Worm (Caenorhabditis elegans) whole organism, young adult: ENCODE data around the gene pptr-1.

Source experiments
- B0336.3 ChIP-seq: fragments of 200-800 bp; sonication (Bioruptor generic); IDR thresholded peaks from 2 replicates; pipeline ENCODE4 v1.3.6; 2022; ENCODE audit warnings: missing genetic modification characterization, missing compliant biosample characterization
- C17E4.6 ChIP-seq: fragments of 200-800 bp; sonication (Bioruptor generic); IDR thresholded peaks from 2 replicates; pipeline ENCODE4 v1.3.6; 2022; ENCODE audit warnings: missing genetic modification reagents, missing genetic modification characterization, missing compliant biosample characterization
- F10E7.11 ChIP-seq: sonication (generic microtip); optimal IDR thresholded peaks from 2 replicates; lab custom pipeline; 2017; ENCODE audit warnings: mild to moderate bottlenecking, missing genetic modification characterization, moderate library complexity, missing compliant biosample characterization
- F23B12.7 ChIP-seq: sonication (generic microtip); optimal IDR thresholded peaks from 2 replicates; lab custom pipeline; 2017; ENCODE audit warnings: missing genetic modification characterization, mild to moderate bottlenecking, missing compliant biosample characterization, antibody characterized with exemption, moderate library complexity; ENCODE audit not compliant: insufficient read depth
- F39B2.1 ChIP-seq: fragments of 200-800 bp; sonication (Bioruptor generic); IDR thresholded peaks from 2 replicates; pipeline ENCODE4 v1.3.6; 2022; ENCODE audit warnings: missing genetic modification reagents, missing genetic modification characterization, missing compliant biosample characterization
- F52B5.7 ChIP-seq: sonication (generic microtip); optimal IDR thresholded peaks from 2 replicates; lab custom pipeline; 2016; ENCODE audit warnings: mild to moderate bottlenecking, missing genetic modification characterization, missing compliant biosample characterization
- F57C9.4 ChIP-seq: sonication (generic microtip); optimal IDR thresholded peaks from 2 replicates; lab custom pipeline; 2017; ENCODE audit warnings: mild to moderate bottlenecking, missing genetic modification characterization, missing compliant biosample characterization
- K11D2.4 ChIP-seq: fragments of 200-800 bp; sonication (Bioruptor generic); IDR thresholded peaks from 2 replicates; pipeline ENCODE4 v1.3.6; 2022; ENCODE audit warnings: missing genetic modification reagents, missing genetic modification characterization, missing compliant biosample characterization
- K12H6.12 ChIP-seq: fragments of 200-800 bp; sonication (Bioruptor generic); optimal IDR thresholded peaks from 2 replicates; lab custom pipeline; 2018; ENCODE audit warnings: mild to moderate bottlenecking, missing genetic modification characterization, missing compliant biosample characterization
- Y79H2A.3 ChIP-seq: fragments of 200-800 bp; sonication (Bioruptor generic); conservative IDR thresholded peaks from 2 replicates; pipeline ENCODE4 v1.3.6; 2022; ENCODE audit warnings: missing genetic modification reagents, missing genetic modification characterization, missing compliant biosample characterization
- Y95B8A.8 ChIP-seq: fragments of 200-800 bp; sonication (Bioruptor generic); IDR thresholded peaks from 2 replicates; pipeline ENCODE4 v1.3.6; 2022; ENCODE audit warnings: missing genetic modification reagents, missing genetic modification characterization, missing compliant biosample characterization
- akir-1 ChIP-seq: fragments of 200-800 bp; sonication (Bioruptor generic); optimal IDR thresholded peaks from 2 replicates; lab custom pipeline; 2018; ENCODE audit warnings: mild to moderate bottlenecking, missing genetic modification characterization, moderate library complexity, missing compliant biosample characterization
- aptf-2 ChIP-seq: fragments of 200-800 bp; sonication (Bioruptor generic); conservative IDR thresholded peaks from 2 replicates; pipeline ENCODE4 v1.3.6; 2022; ENCODE audit warnings: missing genetic modification reagents, missing genetic modification characterization, missing compliant biosample characterization
- atf-7 ChIP-seq: sonication (generic microtip); optimal IDR thresholded peaks from 2 replicates; lab custom pipeline; 2017; ENCODE audit warnings: mild to moderate bottlenecking, missing genetic modification characterization, missing compliant biosample characterization
- attf-5 ChIP-seq: fragments of 200-800 bp; sonication (Bioruptor generic); optimal IDR thresholded peaks from 2 replicates; lab custom pipeline; 2018; ENCODE audit warnings: mild to moderate bottlenecking, missing genetic modification characterization, missing compliant biosample characterization
- bed-1 ChIP-seq: fragments of 200-800 bp; sonication (Bioruptor generic); IDR thresholded peaks from 2 replicates; pipeline ENCODE4 v1.3.6; 2022; ENCODE audit warnings: missing genetic modification reagents, missing genetic modification characterization, missing compliant biosample characterization
- cebp-1 ChIP-seq, 2 experiments: fragments of 200-800 bp in 1 of 2; sonication (Bioruptor generic) in 1 of 2; sonication (generic microtip) in 1 of 2; IDR thresholded peaks in 1 of 2; optimal IDR thresholded peaks in 1 of 2; 2 replicates each; pipeline versions ENCODE4 v1.3.6 to Lab custom; 2017 to 2022; ENCODE audit warnings: missing compliant biosample characterization in 2 of 2, missing genetic modification characterization in 2 of 2, mild to moderate bottlenecking in 1 of 2, missing genetic modification reagents in 1 of 2, moderate library complexity in 1 of 2
- ceh-58 ChIP-seq: fragments of 200-800 bp; sonication (Bioruptor generic); IDR thresholded peaks from 2 replicates; pipeline ENCODE4 v1.3.6; 2022; ENCODE audit warnings: missing genetic modification characterization, missing compliant biosample characterization
- chd-7 ChIP-seq: sonication (generic microtip); optimal IDR thresholded peaks from 2 replicates; lab custom pipeline; 2016; ENCODE audit warnings: mild to moderate bottlenecking, missing genetic modification characterization, moderate library complexity, missing compliant biosample characterization
- die-1 ChIP-seq: sonication (generic microtip); optimal IDR thresholded peaks from 2 replicates; lab custom pipeline; 2016; ENCODE audit warnings: missing genotype, mild to moderate bottlenecking, missing genetic modification characterization, missing compliant biosample characterization
- dox-1 ChIP-seq: fragments of 200-800 bp; sonication (Bioruptor generic); IDR thresholded peaks from 2 replicates; pipeline ENCODE4 v1.3.6; 2022; ENCODE audit warnings: missing genetic modification reagents, missing genetic modification characterization, missing compliant biosample characterization
- dpff-1 ChIP-seq: sonication (generic microtip); optimal IDR thresholded peaks from 2 replicates; lab custom pipeline; 2017; ENCODE audit warnings: mild to moderate bottlenecking, missing genetic modification characterization, missing compliant biosample characterization
- dpl-1 ChIP-seq: fragments of 150-350 bp; optimal IDR thresholded peaks from 2 replicates; lab custom pipeline; 2014; ENCODE audit warnings: missing biosample characterization, missing genetic modification reagents, missing genetic modification characterization
- efl-1 ChIP-seq: fragments of 150-350 bp; optimal IDR thresholded peaks from 2 replicates; lab custom pipeline; 2014; ENCODE audit warnings: missing biosample characterization, missing genetic modification reagents, missing genetic modification characterization
- egl-44 ChIP-seq: fragments of 200-800 bp; sonication (Bioruptor generic); IDR thresholded peaks from 2 replicates; pipeline ENCODE4 v1.3.6; 2022; ENCODE audit warnings: missing genetic modification reagents, missing genetic modification characterization, missing compliant biosample characterization
- egrh-3 ChIP-seq: fragments of 200-800 bp; sonication (Bioruptor generic); IDR thresholded peaks from 2 replicates; pipeline ENCODE4 v1.3.6; 2022; ENCODE audit warnings: missing genetic modification reagents, missing genetic modification characterization, missing compliant biosample characterization
- ekl-4 ChIP-seq: fragments of 200-800 bp; sonication (Bioruptor generic); IDR thresholded peaks from 2 replicates; pipeline ENCODE4 v1.3.6; 2022; ENCODE audit warnings: missing genetic modification reagents, missing genetic modification characterization, missing compliant biosample characterization
- gei-17 ChIP-seq: fragments of 200-800 bp; sonication (Bioruptor generic); optimal IDR thresholded peaks from 2 replicates; lab custom pipeline; 2018; ENCODE audit warnings: mild to moderate bottlenecking, missing genetic modification characterization, missing compliant biosample characterization
- lsl-1 ChIP-seq: fragments of 200-800 bp; sonication (Bioruptor generic); optimal IDR thresholded peaks from 2 replicates; lab custom pipeline; 2018; ENCODE audit warnings: mild to moderate bottlenecking, missing genetic modification characterization, moderate library complexity, missing compliant biosample characterization
- madf-10 ChIP-seq: sonication (generic microtip); optimal IDR thresholded peaks from 2 replicates; lab custom pipeline; 2016; ENCODE audit warnings: mild to moderate bottlenecking, missing genetic modification characterization, missing compliant biosample characterization
- madf-3 ChIP-seq: fragments of 200-800 bp; sonication (Bioruptor generic); IDR thresholded peaks from 2 replicates; pipeline ENCODE4 v1.3.6; 2022; ENCODE audit warnings: missing genetic modification reagents, missing genetic modification characterization, missing compliant biosample characterization
- madf-8 ChIP-seq: fragments of 200-800 bp; sonication (Bioruptor generic); conservative IDR thresholded peaks from 2 replicates; pipeline ENCODE4 v1.3.6; 2022; ENCODE audit warnings: missing genetic modification reagents, missing genetic modification characterization, missing compliant biosample characterization
- mel-28 ChIP-seq: sonication (generic microtip); optimal IDR thresholded peaks from 2 replicates; lab custom pipeline; 2016; ENCODE audit warnings: borderline replicate concordance, mild to moderate bottlenecking, missing genetic modification characterization, missing compliant biosample characterization
- nfya-2 ChIP-seq: fragments of 200-800 bp; sonication (Bioruptor generic); IDR thresholded peaks from 2 replicates; pipeline ENCODE4 v1.3.6; 2022; ENCODE audit warnings: missing genetic modification reagents, missing genetic modification characterization, missing compliant biosample characterization
- nhr-27 ChIP-seq: fragments of 200-800 bp; sonication (Bioruptor generic); optimal IDR thresholded peaks from 2 replicates; lab custom pipeline; 2018; ENCODE audit warnings: mild to moderate bottlenecking, missing genetic modification characterization, moderate library complexity, missing compliant biosample characterization
- pbrm-1 ChIP-seq: fragments of 200-800 bp; sonication (Bioruptor generic); IDR thresholded peaks from 2 replicates; pipeline ENCODE4 v1.3.6; 2022; ENCODE audit warnings: missing genetic modification reagents, missing genetic modification characterization, missing compliant biosample characterization
- rcor-1 ChIP-seq: fragments of 200-800 bp; sonication (Bioruptor generic); IDR thresholded peaks from 2 replicates; pipeline ENCODE4 v1.3.6; 2022; ENCODE audit warnings: missing genetic modification reagents, missing genetic modification characterization, missing compliant biosample characterization
- sea-2 ChIP-seq: fragments of 200-800 bp; sonication (Bioruptor generic); IDR thresholded peaks from 2 replicates; pipeline ENCODE4 v1.3.6; 2022; ENCODE audit warnings: missing genetic modification characterization, missing compliant biosample characterization
- snpc-3.4 ChIP-seq: sonication (generic microtip); optimal IDR thresholded peaks from 2 replicates; lab custom pipeline; 2017; ENCODE audit warnings: missing genetic modification characterization, mild to moderate bottlenecking, missing compliant biosample characterization, antibody characterized with exemption, moderate library complexity, missing genotype, missing genetic modification reagents
- snpc-4 ChIP-seq, 5 experiments: fragments of 150-350 bp in 1 of 5; sonication (generic microtip) in 4 of 5; optimal IDR thresholded peaks; 2 replicates each; lab custom pipeline; 2014 to 2018; ENCODE audit warnings: missing genetic modification characterization in 5 of 5, missing biosample characterization in 3 of 5, antibody characterized with exemption in 2 of 5, mild to moderate bottlenecking in 2 of 5, missing compliant biosample characterization in 2 of 5, missing genotype in 2 of 5, moderate library complexity in 2 of 5, missing genetic modification reagents in 1 of 5
- somi-1 ChIP-seq: fragments of 200-800 bp; sonication (Bioruptor generic); optimal IDR thresholded peaks from 2 replicates; lab custom pipeline; 2018; ENCODE audit warnings: mild to moderate bottlenecking, missing genetic modification characterization, missing compliant biosample characterization
- tbp1 ChIP-seq: fragments of 200-800 bp; sonication (Bioruptor generic); optimal IDR thresholded peaks from 2 replicates; lab custom pipeline; 2018; ENCODE audit warnings: mild to moderate bottlenecking, missing genetic modification characterization, missing compliant biosample characterization
- unc-130 ChIP-seq: sonication (generic microtip); optimal IDR thresholded peaks from 2 replicates; lab custom pipeline; 2016; ENCODE audit warnings: missing genetic modification reagents, missing genetic modification characterization, missing compliant biosample characterization
- zfh-2 ChIP-seq: fragments of 200-800 bp; sonication (Bioruptor generic); conservative IDR thresholded peaks from 2 replicates; pipeline ENCODE4 v1.3.6; 2022; ENCODE audit warnings: missing genetic modification reagents, missing genetic modification characterization, missing compliant biosample characterization
- ztf-18 ChIP-seq: sonication (generic microtip); optimal IDR thresholded peaks from 2 replicates; lab custom pipeline; 2016; ENCODE audit warnings: missing genotype, mild to moderate bottlenecking, missing genetic modification characterization, missing compliant biosample characterization
- ztf-25 ChIP-seq: fragments of 200-800 bp; sonication (Bioruptor generic); IDR thresholded peaks from 2 replicates; pipeline ENCODE4 v1.3.6; 2022; ENCODE audit warnings: missing genetic modification reagents, missing genetic modification characterization, missing compliant biosample characterization
- ztf-28 ChIP-seq: fragments of 200-800 bp; sonication (Bioruptor generic); IDR thresholded peaks from 2 replicates; pipeline ENCODE4 v1.3.6; 2022; ENCODE audit warnings: missing genetic modification reagents, missing genetic modification characterization, missing compliant biosample characterization
- ztf-3 ChIP-seq: fragments of 200-800 bp; sonication (Bioruptor generic); optimal IDR thresholded peaks from 2 replicates; lab custom pipeline; 2018; ENCODE audit warnings: mild to moderate bottlenecking, missing genetic modification characterization, missing compliant biosample characterization

Gene pptr-1

ce11 chrV:16401519-16401918, 44.2 kb downstream of the pptr-1 start, which contains the start of gene F13A7.14 (continued):
- TF ChIP-seq snpc-3.4 (peak; percentile 31), dpff-1 (tag; lab: Kevin White, UChicago) (no peak), C17E4.6 (no peak), gei-17 (GFP tag; lab: Kevin White, UChicago) (no peak), egrh-3 (0 out of 2 replicates have a peak, but pooled peaks have one; percentile 42), bed-1 (GFP tag; lab: Robert Waterston, UW) (no peak), somi-1 (GFP tag; lab: Kevin White, UChicago) (peak; percentile 2), cebp-1 (GFP tag; IDR thresholded peaks at IDR 0.05; lab: Robert Waterston, UW) (no peak), cebp-1 (tag; optimal IDR thresholded peaks at IDR 0.05; lab: Kevin White, UChicago) (peak; percentile 39), dox-1 (GFP tag; lab: Robert Waterston, UW) (peak; percentile 75), nhr-27 (tag; lab: Kevin White, UChicago) (no peak), madf-3 (GFP tag; lab: Robert Waterston, UW) (no peak), atf-7 (no peak), F52B5.7 (tag; lab: Kevin White, UChicago) (no peak), B0336.3 (0 out of 2 replicates have a peak, but pooled peaks have one; percentile 29), attf-5 (GFP tag; lab: Kevin White, UChicago) (no peak), rcor-1 (GFP tag; lab: Robert Waterston, UW) (peak; percentile 70), snpc-4 (GFP tag; optimal IDR thresholded peaks at IDR 0.05; lab: Kevin White, UChicago) (no peak), snpc-4 (tag; optimal IDR thresholded peaks at IDR 0.05; lab: Kevin White, UChicago) (peak in 3 of 4 experiments; percentile 53 to 72 (median 69)), ceh-58 (GFP tag; lab: Robert Waterston, UW) (no peak), ekl-4 (GFP tag; lab: Robert Waterston, UW) (no peak), F23B12.7 (peak; percentile 30), akir-1 (GFP tag; lab: Kevin White, UChicago) (peak; percentile 61), ztf-25 (GFP tag; lab: Robert Waterston, UW) (no peak), mel-28 (tag; lab: Kevin White, UChicago) (no peak), lsl-1 (GFP tag; lab: Kevin White, UChicago) (peak; percentile 36), efl-1 (peak; percentile 73), madf-10 (tag; lab: Kevin White, UChicago) (peak; percentile 42), F10E7.11 (tag; lab: Kevin White, UChicago) (no peak), chd-7 (peak; percentile 47), egl-44 (peak; percentile 17; the same call in 1 of the 2 replicates), F39B2.1 (GFP tag; lab: Robert Waterston, UW) (no peak), madf-8 (GFP tag; lab: Robert Waterston, UW) (peak; percentile 66), K12H6.12 (peak; percentile 42), tbp1 (GFP tag; lab: Kevin White, UChicago) (peak; percentile 28), K11D2.4 (0 out of 2 replicates have a peak, but pooled peaks have one; percentile 37), aptf-2 (peak; percentile 72; the same call in 1 of the 2 replicates), ztf-18 (tag; lab: Kevin White, UChicago) (no peak), zfh-2 (no peak), unc-130 (GFP tag; lab: Kevin White, UChicago) (peak; percentile 53), ztf-28 (GFP tag; lab: Robert Waterston, UW) (no peak), Y79H2A.3 (GFP tag; lab: Robert Waterston, UW) (no peak), ztf-3 (GFP tag; lab: Kevin White, UChicago) (no peak), nfya-2 (no peak), die-1 (tag; lab: Kevin White, UChicago) (no peak), Y95B8A.8 (GFP tag; lab: Robert Waterston, UW) (no peak), F57C9.4 (tag; lab: Kevin White, UChicago) (no peak), dpl-1 (GFP tag; lab: Kevin White, UChicago) (peak; percentile 84), sea-2 (GFP tag; lab: Robert Waterston, UW) (no peak), pbrm-1 (GFP tag; lab: Robert Waterston, UW) (no peak)
